Worm (Caenorhabditis elegans): Measurements from ENCODE around the gene T27E7.9.

- no peak for TF ChIP-seq aly-2 (tag; optimal IDR thresholded peaks at IDR 0.05)
- no peak for TF ChIP-seq egl-27 (tag; optimal IDR thresholded peaks at IDR 0.05)
- no peak for TF ChIP-seq nhr-237 (tag; optimal IDR thresholded peaks at IDR 0.05)
- TF ChIP-seq nhr-28 (tag; optimal IDR thresholded peaks at IDR 0.05), result no peak
These were observed 19.2 kb downstream of the T27E7.9 start for ce11 chrIV:14530031-14530430.
